Worm (Caenorhabditis elegans) whole organism, L3 larva: ENCODE measurements around the gene bcmo-2.

Source experiments
- ZK546.5 ChIP-seq: sonication (generic microtip); optimal IDR thresholded peaks from 2 replicates; lab custom pipeline; 2017; ENCODE audit warnings: missing biosample characterization, missing genetic modification characterization
- elt-2 ChIP-seq: sonication (generic microtip); optimal IDR thresholded peaks from 2 replicates; lab custom pipeline; 2016; ENCODE audit warnings: missing genetic modification reagents, mild to moderate bottlenecking, missing genetic modification characterization, missing compliant biosample characterization
- nfya-1 ChIP-seq: sonication (generic microtip); optimal IDR thresholded peaks from 2 replicates; lab custom pipeline; 2017; ENCODE audit warnings: missing genetic modification characterization, mild to moderate bottlenecking, missing compliant biosample characterization, antibody characterized with exemption, moderate library complexity; ENCODE audit not compliant: insufficient read depth
- nhr-11 ChIP-seq: fragments of 150-350 bp; optimal IDR thresholded peaks from 2 replicates; lab custom pipeline; 2014; ENCODE audit warnings: missing biosample characterization, missing genetic modification characterization
- nhr-12 ChIP-seq: fragments of 150-350 bp; optimal IDR thresholded peaks from 2 replicates; lab custom pipeline; 2014; ENCODE audit warnings: missing biosample characterization, missing genetic modification characterization
- nhr-28 ChIP-seq: fragments of 150-350 bp; optimal IDR thresholded peaks from 2 replicates; lab custom pipeline; 2014; ENCODE audit warnings: missing biosample characterization, missing genetic modification characterization
- snpc-4 ChIP-seq: fragments of 150-350 bp; optimal IDR thresholded peaks from 2 replicates; lab custom pipeline; 2014; ENCODE audit warnings: missing biosample characterization, missing genetic modification characterization

DNA sequence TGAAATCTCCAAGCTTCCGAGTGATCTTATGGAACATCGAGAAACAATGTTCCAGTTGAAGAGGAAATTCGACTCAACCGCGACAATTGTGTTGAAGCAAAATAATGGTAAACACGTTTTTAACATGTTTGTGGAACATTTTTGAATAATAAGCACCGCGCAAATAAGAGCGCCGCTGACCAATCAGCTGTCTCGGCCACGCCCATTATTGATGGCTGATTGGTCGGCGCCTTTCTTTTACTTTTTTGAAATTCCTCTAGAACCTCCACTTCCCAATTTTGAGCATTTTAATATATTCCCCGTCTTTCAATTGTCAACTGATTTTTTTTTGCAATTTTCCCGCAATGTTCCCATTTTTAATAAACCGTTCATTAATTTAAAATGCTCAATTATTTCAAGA lies 2.5 kb downstream of the bcmo-2 start:
- TF ChIP-seq nhr-28 (no peak), snpc-4 (tag; lab: Kevin White, UChicago) (no peak), nfya-1 (peak; percentile 64), nhr-12 (tag; lab: Kevin White, UChicago) (no peak), nhr-11 (tag; lab: Kevin White, UChicago) (no peak), ZK546.5 (tag; lab: Kevin White, UChicago) (no peak), elt-2 (no peak)
